Fruit fly (Drosophila melanogaster) whole organism, embryonic: ENCODE results near the gene CG34251.

Experiments used
- Aef1 ChIP-seq: fragments of 200-800 bp; sonication (Bioruptor generic); IDR thresholded peaks from 3 replicates; pipeline ENCODE4 v1.3.6; 2022; ENCODE audit warnings: missing biosample characterization, missing genetic modification characterization
- BEAF-32 ChIP-seq: fragments of 200-800 bp; sonication (Bioruptor generic); optimal IDR thresholded peaks from 3 replicates; lab custom pipeline; 2017; ENCODE audit warnings: missing biosample characterization, missing genetic modification characterization, mild to moderate bottlenecking, moderate library complexity, missing genetic modification reagents
- Bdp1 ChIP-seq: fragments of 200-800 bp; sonication (Bioruptor generic); optimal IDR thresholded peaks from 3 replicates; lab custom pipeline; 2016; ENCODE audit warnings: missing biosample characterization, missing genetic modification characterization
- BtbVII ChIP-seq: fragments of 200-800 bp; sonication (Bioruptor generic); optimal IDR thresholded peaks from 3 replicates; lab custom pipeline; 2017; ENCODE audit warnings: missing biosample characterization, mild to moderate bottlenecking, missing genetic modification characterization
- CG10147 ChIP-seq: fragments of 200-800 bp; sonication (Bioruptor generic); optimal IDR thresholded peaks from 2 replicates; lab custom pipeline; 2019; ENCODE audit warnings: missing biosample characterization, mild to moderate bottlenecking, missing genetic modification characterization, moderate library complexity
- CG10366 ChIP-seq: fragments of 200-800 bp; sonication (Bioruptor generic); IDR thresholded peaks from 2 replicates; pipeline ENCODE4 v1.3.6; 2022; ENCODE audit warnings: missing biosample characterization, missing genetic modification characterization
- CG10462 ChIP-seq: fragments of 200-800 bp; sonication (Bioruptor generic); optimal IDR thresholded peaks from 2 replicates; lab custom pipeline; 2016; ENCODE audit warnings: missing biosample characterization, missing genetic modification characterization
- CG11456 ChIP-seq: fragments of 200-800 bp; sonication (Bioruptor generic); IDR thresholded peaks from 3 replicates; pipeline ENCODE4 v1.3.6; 2022; ENCODE audit warnings: missing biosample characterization, missing genetic modification characterization
- CG12659 ChIP-seq: fragments of 200-800 bp; sonication (Bioruptor generic); optimal IDR thresholded peaks from 3 replicates; lab custom pipeline; 2017; ENCODE audit warnings: mild to moderate bottlenecking, missing biosample characterization, missing genetic modification reagents, missing genetic modification characterization
- CG13123 ChIP-seq: fragments of 200-800 bp; sonication (Bioruptor generic); optimal IDR thresholded peaks from 2 replicates; lab custom pipeline; 2016; ENCODE audit warnings: missing biosample characterization, missing genetic modification characterization
- CG13296 ChIP-seq: fragments of 200-800 bp; sonication (Bioruptor generic); optimal IDR thresholded peaks from 3 replicates; lab custom pipeline; 2018; ENCODE audit warnings: missing biosample characterization, mild to moderate bottlenecking, missing genetic modification characterization
- CG14014 ChIP-seq: fragments of 200-800 bp; sonication (Bioruptor generic); IDR thresholded peaks from 2 replicates; pipeline ENCODE4 v1.3.6; 2022; ENCODE audit warnings: missing biosample characterization, missing genetic modification characterization
- CG14860 ChIP-seq: fragments of 200-800 bp; sonication (Bioruptor generic); IDR thresholded peaks from 3 replicates; pipeline ENCODE4 v1.3.6; 2022; ENCODE audit warnings: missing biosample characterization, missing genetic modification characterization; ENCODE audit not compliant: partially characterized antibody
- CG15514 ChIP-seq: fragments of 200-800 bp; sonication (Bioruptor generic); optimal IDR thresholded peaks from 3 replicates; lab custom pipeline; 2017; ENCODE audit warnings: missing biosample characterization, missing genetic modification characterization, mild to moderate bottlenecking, moderate library complexity, missing genetic modification reagents
- CG18619 ChIP-seq: fragments of 200-800 bp; sonication (Bioruptor generic); optimal IDR thresholded peaks from 3 replicates; lab custom pipeline; 2017; ENCODE audit warnings: missing biosample characterization, mild to moderate bottlenecking, missing genetic modification characterization
- CG2712 ChIP-seq: fragments of 200-800 bp; optimal IDR thresholded peaks from 3 replicates; lab custom pipeline; 2019; ENCODE audit warnings: missing biosample characterization, mild to moderate bottlenecking, missing genetic modification characterization, moderate library complexity
- CG32772 ChIP-seq: fragments of 200-800 bp; sonication (Bioruptor generic); IDR thresholded peaks from 2 replicates; pipeline ENCODE4 v1.3.6; 2022; ENCODE audit warnings: missing biosample characterization, missing genetic modification characterization
- CG4404 ChIP-seq: fragments of 200-800 bp; sonication (Bioruptor generic); IDR thresholded peaks from 2 replicates; pipeline ENCODE4 v1.3.6; 2022; ENCODE audit warnings: missing biosample characterization, missing genetic modification characterization
- CG4730 ChIP-seq: fragments of 200-800 bp; sonication (Bioruptor generic); IDR thresholded peaks from 2 replicates; pipeline ENCODE4 v1.3.6; 2022; ENCODE audit warnings: missing biosample characterization, missing genetic modification characterization
- CG6254 ChIP-seq: fragments of 200-800 bp; sonication (Bioruptor generic); optimal IDR thresholded peaks from 3 replicates; lab custom pipeline; 2017; ENCODE audit warnings: mild to moderate bottlenecking, missing biosample characterization, missing genetic modification reagents, missing genetic modification characterization
- CG8944 ChIP-seq: fragments of 200-800 bp; sonication (Bioruptor generic); optimal IDR thresholded peaks from 3 replicates; lab custom pipeline; 2016; ENCODE audit warnings: missing biosample characterization, missing genetic modification characterization
- CG9215 ChIP-seq: fragments of 200-800 bp; sonication (Bioruptor generic); IDR thresholded peaks from 2 replicates; pipeline ENCODE4 v1.3.6; 2022; ENCODE audit warnings: missing biosample characterization, missing genetic modification characterization
- Camta ChIP-seq: fragments of 200-800 bp; sonication (Bioruptor generic); optimal IDR thresholded peaks from 2 replicates; lab custom pipeline; 2016; ENCODE audit warnings: missing biosample characterization, missing genetic modification characterization
- CoRest ChIP-seq: fragments of 200-800 bp; sonication (Bioruptor generic); optimal IDR thresholded peaks from 3 replicates; lab custom pipeline; 2018; ENCODE audit warnings: missing biosample characterization, mild to moderate bottlenecking, missing genetic modification characterization, moderate library complexity
- Deaf1 ChIP-seq: fragments of 200-800 bp; optimal IDR thresholded peaks from 3 replicates; lab custom pipeline; 2019; ENCODE audit warnings: missing biosample characterization, mild to moderate bottlenecking, missing genetic modification characterization, moderate library complexity
- Elba2 ChIP-seq: fragments of 200-800 bp; sonication (Bioruptor generic); optimal IDR thresholded peaks from 3 replicates; lab custom pipeline; 2016; ENCODE audit warnings: missing biosample characterization, missing genetic modification characterization
- HmgD ChIP-seq: fragments of 200-800 bp; sonication (Bioruptor generic); optimal IDR thresholded peaks from 3 replicates; lab custom pipeline; 2016; ENCODE audit warnings: missing biosample characterization, missing genetic modification characterization
- Mrtf ChIP-seq: fragments of 200-800 bp; sonication (Bioruptor generic); IDR thresholded peaks from 3 replicates; pipeline ENCODE4 v1.3.6; 2022; ENCODE audit warnings: missing biosample characterization, missing genetic modification characterization
- Nf-YA ChIP-seq: fragments of 200-800 bp; sonication (Bioruptor generic); IDR thresholded peaks from 2 replicates; pipeline ENCODE4 v1.3.6; 2022; ENCODE audit warnings: missing biosample characterization, missing genetic modification characterization
- Pdp1 ChIP-seq, 2 experiments: fragments of 200-800 bp; sonication (Bioruptor generic); optimal IDR thresholded peaks; 3 replicates each; lab custom pipeline; 2016; ENCODE audit warnings: missing biosample characterization in 2 of 2, missing genetic modification characterization in 2 of 2, mild to moderate bottlenecking in 1 of 2, moderate library complexity in 1 of 2
- Ravus ChIP-seq: fragments of 200-800 bp; sonication (Bioruptor generic); IDR thresholded peaks from 2 replicates; pipeline ENCODE4 v1.3.6; 2022; ENCODE audit warnings: missing biosample characterization, missing genetic modification characterization
- Sox102F ChIP-seq: fragments of 200-800 bp; sonication (Bioruptor generic); optimal IDR thresholded peaks from 2 replicates; lab custom pipeline; 2018; ENCODE audit warnings: missing biosample characterization, mild to moderate bottlenecking, missing genetic modification characterization, moderate library complexity
- Sry-β ChIP-seq: fragments of 200-800 bp; sonication (Bioruptor generic); optimal IDR thresholded peaks from 2 replicates; lab custom pipeline; 2018; ENCODE audit warnings: missing biosample characterization, mild to moderate bottlenecking, missing genetic modification characterization, moderate library complexity
- Usf ChIP-seq: fragments of 200-800 bp; sonication (Bioruptor generic); optimal IDR thresholded peaks from 2 replicates; lab custom pipeline; 2017; ENCODE audit warnings: missing genotype, missing biosample characterization, missing genetic modification characterization
- bowl ChIP-seq: fragments of 200-800 bp; sonication (Bioruptor generic); IDR thresholded peaks from 2 replicates; pipeline ENCODE4 v1.3.6; 2022; ENCODE audit warnings: missing biosample characterization, missing genetic modification characterization
- caup ChIP-seq: fragments of 200-800 bp; sonication (Bioruptor generic); optimal IDR thresholded peaks from 3 replicates; lab custom pipeline; 2017; ENCODE audit warnings: missing biosample characterization, mild to moderate bottlenecking, missing genetic modification characterization, moderate library complexity; ENCODE audit not compliant: severe bottlenecking
- crc ChIP-seq: fragments of 200-800 bp; sonication (Bioruptor generic); optimal IDR thresholded peaks from 2 replicates; lab custom pipeline; 2016; ENCODE audit warnings: missing biosample characterization, missing genetic modification characterization
- danr ChIP-seq: fragments of 200-800 bp; sonication (Bioruptor generic); IDR thresholded peaks from 2 replicates; pipeline ENCODE4 v1.3.6; 2022; ENCODE audit warnings: missing biosample characterization, missing genetic modification characterization
- dmrt11E ChIP-seq: fragments of 200-800 bp; sonication (Bioruptor generic); optimal IDR thresholded peaks from 3 replicates; lab custom pipeline; 2018; ENCODE audit warnings: missing biosample characterization, mild to moderate bottlenecking, missing genetic modification characterization, moderate library complexity
- ewg ChIP-seq: fragments of 200-800 bp; sonication (Bioruptor generic); optimal IDR thresholded peaks from 3 replicates; lab custom pipeline; 2017; ENCODE audit warnings: mild to moderate bottlenecking, missing biosample characterization, missing genetic modification reagents, missing genetic modification characterization
- gce ChIP-seq: fragments of 200-800 bp; sonication (Bioruptor generic); IDR thresholded peaks from 3 replicates; pipeline ENCODE4 v1.3.6; 2022; ENCODE audit warnings: missing biosample characterization, missing genetic modification characterization
- her ChIP-seq: fragments of 200-800 bp; sonication (Bioruptor generic); optimal IDR thresholded peaks from 2 replicates; lab custom pipeline; 2016; ENCODE audit warnings: missing biosample characterization, missing genetic modification characterization
- ind ChIP-seq: fragments of 200-800 bp; sonication (Bioruptor generic); optimal IDR thresholded peaks from 3 replicates; lab custom pipeline; 2016; ENCODE audit warnings: missing biosample characterization, missing genetic modification characterization
- nmo ChIP-seq: fragments of 200-800 bp; sonication (Bioruptor generic); optimal IDR thresholded peaks from 2 replicates; lab custom pipeline; 2018; ENCODE audit warnings: missing biosample characterization, mild to moderate bottlenecking, missing genetic modification characterization, moderate library complexity
- pb ChIP-seq: fragments of 200-800 bp; sonication (Bioruptor generic); optimal IDR thresholded peaks from 3 replicates; lab custom pipeline; 2016; ENCODE audit warnings: missing biosample characterization, missing genetic modification characterization
- rib ChIP-seq: fragments of 200-800 bp; sonication (Bioruptor generic); IDR thresholded peaks from 2 replicates; pipeline ENCODE4 v1.3.6; 2022; ENCODE audit warnings: missing biosample characterization, missing genetic modification characterization
- seq ChIP-seq: fragments of 200-800 bp; sonication (Bioruptor generic); IDR thresholded peaks from 2 replicates; pipeline ENCODE4 v1.3.6; 2022; ENCODE audit warnings: missing biosample characterization, missing genetic modification characterization
- sim ChIP-seq: fragments of 200-800 bp; sonication (Bioruptor generic); IDR thresholded peaks from 2 replicates; pipeline ENCODE4 v1.3.6; 2022; ENCODE audit warnings: missing biosample characterization, missing genetic modification characterization
- ssp ChIP-seq: fragments of 200-800 bp; sonication (Bioruptor generic); IDR thresholded peaks from 2 replicates; pipeline ENCODE4 v1.3.6; 2022; ENCODE audit warnings: missing biosample characterization, missing genetic modification characterization
- tap ChIP-seq: fragments of 200-800 bp; optimal IDR thresholded peaks from 3 replicates; lab custom pipeline; 2019; ENCODE audit warnings: missing biosample characterization, mild to moderate bottlenecking, missing genetic modification characterization, moderate library complexity
- tgo ChIP-seq: fragments of 200-800 bp; sonication (Bioruptor generic); IDR thresholded peaks from 3 replicates; pipeline ENCODE4 v1.3.6; 2022; ENCODE audit warnings: missing biosample characterization, missing genetic modification characterization
- wdn ChIP-seq: fragments of 200-800 bp; sonication (Bioruptor generic); IDR thresholded peaks from 2 replicates; pipeline ENCODE4 v1.3.6; 2022; ENCODE audit warnings: missing biosample characterization, missing genetic modification characterization

The CG34251 gene

DNA sequence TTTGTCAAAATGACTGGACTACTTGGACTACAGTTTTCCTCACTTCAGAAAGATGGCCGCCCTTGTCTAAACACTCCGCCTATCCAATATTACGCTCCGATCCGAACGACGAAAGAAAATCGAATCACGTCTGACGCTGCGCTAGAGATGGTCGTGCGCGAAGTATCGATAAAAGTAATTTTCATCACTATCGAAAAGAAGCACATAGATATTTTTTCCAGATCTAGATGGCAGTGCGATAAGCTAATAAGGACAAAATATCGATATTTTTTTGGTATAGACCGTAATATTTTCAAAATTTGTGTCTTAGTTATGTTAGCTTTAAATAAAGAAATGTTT is 26.5 kb upstream of the CG34251 start, which contains the start of gene Pep (continued):
- peak; percentile 66 for TF ChIP-seq CG10462 (GFP tag; lab: Kevin White, UChicago)
- no peak for TF ChIP-seq seq (GFP tag; lab: Robert Waterston, UW)
- TF ChIP-seq Aef1 (GFP tag; lab: Robert Waterston, UW), result no peak
- TF ChIP-seq ewg, result peak; percentile 72
- no peak for TF ChIP-seq CG18619
- no peak for TF ChIP-seq Sry-β (GFP tag; lab: Kevin White, UChicago)
- TF ChIP-seq CG12659 (GFP tag; lab: Kevin White, UChicago), result peak; percentile 77
- TF ChIP-seq gce, result no peak
- no peak for TF ChIP-seq tgo (GFP tag; lab: Robert Waterston, UW)
- peak; percentile 63 for TF ChIP-seq CG2712 (tag; lab: Kevin White, UChicago)
- TF ChIP-seq danr, result no peak
- TF ChIP-seq CG4404 (GFP tag; lab: Robert Waterston, UW), result no peak
- no peak for TF ChIP-seq ind
- TF ChIP-seq caup (GFP tag; lab: Kevin White, UChicago), result no peak
- peak; percentile 99 for TF ChIP-seq BEAF-32
- TF ChIP-seq sim (GFP tag; lab: Robert Waterston, UW), result no peak
- TF ChIP-seq CG11456, result no peak
- peak; percentile 70 for TF ChIP-seq Deaf1 (tag; lab: Kevin White, UChicago)
- no peak for TF ChIP-seq CG10366 (GFP tag; lab: Robert Waterston, UW)
- TF ChIP-seq CG9215, result no peak
- TF ChIP-seq pb, result peak; percentile 13
- no peak for TF ChIP-seq CG6254 (GFP tag; lab: Kevin White, UChicago)
- peak; percentile 4 for TF ChIP-seq Camta (GFP tag; lab: Kevin White, UChicago)
- TF ChIP-seq CG13296, result no peak
- TF ChIP-seq crc, result no peak
- TF ChIP-seq Elba2 (GFP tag; lab: Kevin White, UChicago), result no peak
- peak; percentile 35 for TF ChIP-seq CG10147 (GFP tag; lab: Kevin White, UChicago)
- TF ChIP-seq nmo, result peak; percentile 62
- TF ChIP-seq Sox102F (GFP tag; lab: Kevin White, UChicago), result no peak
- TF ChIP-seq wdn, result 0 out of 2 replicates have a peak, but pooled peaks have one; percentile 22
- peak; percentile 59 for TF ChIP-seq BtbVII (GFP tag; lab: Kevin White, UChicago)
- TF ChIP-seq CG15514 (GFP tag; lab: Kevin White, UChicago), result peak; percentile 85
- TF ChIP-seq bowl, result no peak
- peak; percentile 46 for TF ChIP-seq her (GFP tag; lab: Kevin White, UChicago)
- TF ChIP-seq CG4730 (GFP tag; lab: Robert Waterston, UW), result no peak
- TF ChIP-seq HmgD (GFP tag; lab: Kevin White, UChicago), result peak; percentile 74
- TF ChIP-seq Mrtf (GFP tag; lab: Robert Waterston, UW), result no peak
- no peak for TF ChIP-seq Nf-YA
- TF ChIP-seq dmrt11E, result peak; percentile 14
- TF ChIP-seq CG8944 (GFP tag; lab: Kevin White, UChicago), result no peak
- no peak for TF ChIP-seq CG32772 (GFP tag; lab: Robert Waterston, UW)
- no peak for TF ChIP-seq Bdp1
- no peak for TF ChIP-seq CG14014
- TF ChIP-seq tap (tag; lab: Kevin White, UChicago), result no peak
- no peak for TF ChIP-seq ssp
- TF ChIP-seq CG13123 (GFP tag; lab: Kevin White, UChicago), result no peak
- TF ChIP-seq rib (GFP tag; lab: Robert Waterston, UW), result 0 out of 2 replicates have a peak, but pooled peaks have one; percentile 21
- peak in 1 of 2 experiments; percentile 36 for TF ChIP-seq Pdp1 (GFP tag; optimal IDR thresholded peaks at IDR 0.05; lab: Kevin White, UChicago)
- TF ChIP-seq CoRest (tag; lab: Kevin White, UChicago), result peak; percentile 53
- TF ChIP-seq CG14860, result peak; percentile 98
- TF ChIP-seq Usf (GFP tag; lab: Kevin White, UChicago), result no peak
- TF ChIP-seq Ravus (GFP tag; lab: Robert Waterston, UW), result no peak
